Fruit fly (Drosophila melanogaster) whole organism, adult: Measurements from ENCODE around the gene dy.

Experiments used
- CG12768 ChIP-seq: fragments of 200-800 bp; sonication (Bioruptor generic); optimal IDR thresholded peaks from 2 replicates; lab custom pipeline; 2017; ENCODE audit warnings: missing biosample characterization, missing genetic modification characterization, mild to moderate bottlenecking, moderate library complexity, missing genetic modification reagents
- CG14711 ChIP-seq: fragments of 200-800 bp; sonication (Bioruptor generic); optimal IDR thresholded peaks from 2 replicates; lab custom pipeline; 2018; ENCODE audit warnings: missing biosample characterization, mild to moderate bottlenecking, missing genetic modification characterization, moderate library complexity
- CG1620 ChIP-seq: fragments of 200-800 bp; sonication (Bioruptor generic); optimal IDR thresholded peaks from 2 replicates; lab custom pipeline; 2016; ENCODE audit warnings: missing biosample characterization, missing genetic modification characterization
- CG33017 ChIP-seq: fragments of 200-800 bp; sonication (Bioruptor generic); optimal IDR thresholded peaks from 2 replicates; lab custom pipeline; 2018; ENCODE audit warnings: missing biosample characterization, mild to moderate bottlenecking, missing genetic modification characterization, moderate library complexity
- CG5204 ChIP-seq: fragments of 200-800 bp; sonication (Bioruptor generic); optimal IDR thresholded peaks from 2 replicates; lab custom pipeline; 2016; ENCODE audit warnings: missing biosample characterization, missing genetic modification characterization
- Crg-1 ChIP-seq: fragments of 200-800 bp; sonication (Bioruptor generic); optimal IDR thresholded peaks from 2 replicates; lab custom pipeline; 2016; ENCODE audit warnings: missing biosample characterization, missing genetic modification characterization
- Hr96 ChIP-seq: fragments of 200-800 bp; sonication (Bioruptor generic); optimal IDR thresholded peaks from 2 replicates; lab custom pipeline; 2016; ENCODE audit warnings: missing biosample characterization, missing genetic modification characterization
- bab1 ChIP-seq: fragments of 200-800 bp; sonication (Bioruptor generic); optimal IDR thresholded peaks from 3 replicates; lab custom pipeline; 2019; ENCODE audit warnings: missing biosample characterization, mild to moderate bottlenecking, missing genetic modification characterization, moderate library complexity
- cnc ChIP-seq, 2 experiments: fragments of >200 bp; optimal IDR thresholded peaks; 2 replicates each; lab custom pipeline; 2017
- kay ChIP-seq: fragments of 200-800 bp; sonication (Bioruptor generic); peaks from one replicate; lab custom pipeline; 2016; ENCODE audit warnings: missing biosample characterization, missing genetic modification characterization, borderline replicate concordance
- ovo ChIP-seq: fragments of 200-800 bp; sonication (Bioruptor generic); optimal IDR thresholded peaks from 2 replicates; lab custom pipeline; 2016; ENCODE audit warnings: missing biosample characterization, missing genetic modification characterization
- tj ChIP-seq: fragments of 200-800 bp; sonication (Bioruptor generic); optimal IDR thresholded peaks from 3 replicates; lab custom pipeline; 2017; ENCODE audit warnings: missing biosample characterization, mild to moderate bottlenecking, missing genetic modification characterization, moderate library complexity

dm6 chrX:11769435-11769834 lies 9.1 kb downstream of the dy start:
- TF ChIP-seq CG5204 (GFP tag; lab: Kevin White, UChicago) (no peak), tj (GFP tag; lab: Kevin White, UChicago) (no peak), cnc (optimal IDR thresholded peaks at IDR 0.05; lab: Kevin White, UChicago) (no peak), CG12768 (GFP tag; lab: Kevin White, UChicago) (no peak), kay (no peak), ovo (no peak), CG33017 (tag; lab: Kevin White, UChicago) (no peak), Hr96 (GFP tag; lab: Kevin White, UChicago) (no peak), CG1620 (GFP tag; lab: Kevin White, UChicago) (no peak), bab1 (no peak), Crg-1 (GFP tag; lab: Kevin White, UChicago) (no peak), CG14711 (tag; lab: Kevin White, UChicago) (no peak)
